Worm (Caenorhabditis elegans): ENCODE data around the gene fbxb-72.

DNA sequence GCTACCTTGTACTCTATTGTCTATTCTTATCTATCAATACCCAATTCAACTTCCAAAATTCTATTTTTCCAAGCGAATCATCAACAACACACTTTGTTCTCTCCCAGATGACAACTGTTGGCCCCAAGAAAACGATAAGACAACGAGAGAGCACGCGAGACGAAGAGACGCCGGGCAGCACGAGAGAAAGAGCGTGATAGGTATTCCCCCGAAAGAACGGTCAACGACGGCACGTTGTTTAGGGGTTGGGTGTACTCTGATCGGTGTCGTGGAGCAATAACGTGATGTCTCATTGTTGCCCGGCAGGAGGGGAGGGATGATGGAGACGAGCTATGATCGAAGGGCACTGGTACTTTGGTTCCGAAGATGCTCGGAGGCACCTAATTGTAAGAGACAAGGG lies 7.6 kb upstream of the fbxb-72 start:
- no peak for TF ChIP-seq ceh-6 (GFP tag; optimal IDR thresholded peaks at IDR 0.05)
- no peak for TF ChIP-seq T23F11.4 (GFP tag; optimal IDR thresholded peaks at IDR 0.05)
- no peak for TF ChIP-seq ceh-14 (tag; optimal IDR thresholded peaks at IDR 0.05)
- TF ChIP-seq ets-4 (tag; optimal IDR thresholded peaks at IDR 0.05), result peak; percentile 32
- no peak for TF ChIP-seq elt-4 (tag; optimal IDR thresholded peaks at IDR 0.05)
- TF ChIP-seq nhr-11 (tag; optimal IDR thresholded peaks at IDR 0.05), result no peak

Measured in whole organism, late embryonic.